Fruit fly (Drosophila melanogaster): ENCODE results near the gene CG43116.

dm6 chr3R:26012288-26012687 is 15.5 kb upstream of the CG43116 start:
- no peak for TF ChIP-seq h (optimal IDR thresholded peaks at IDR 0.05)
- TF ChIP-seq Sin3A (optimal IDR thresholded peaks at IDR 0.05), result no peak
- no peak for TF ChIP-seq psq (optimal IDR thresholded peaks at IDR 0.05)
- TF ChIP-seq ttk (optimal IDR thresholded peaks at IDR 0.05), result no peak
- no peak for TF ChIP-seq Myc (optimal IDR thresholded peaks at IDR 0.05)
- TF ChIP-seq insv (optimal IDR thresholded peaks at IDR 0.05), result no peak

All from Kc167 (cell line).